Fruit fly (Drosophila melanogaster) S2 (cell line): Measurements from ENCODE around the gene GlcAT-S.

Experiments
- CG8478 ChIP-seq: fragments of >200 bp; optimal IDR thresholded peaks from 2 replicates; lab custom pipeline; 2018
- CTCF ChIP-seq, 2 experiments: fragments of >200 bp; optimal IDR thresholded peaks; 2 replicates each; lab custom pipeline; 2018

dm6 chr2L:9584098-9584703 lies 32.1 kb upstream of the GlcAT-S start:
- TF ChIP-seq CTCF (optimal IDR thresholded peaks at IDR 0.05; lab: Kevin White, UChicago) (no peak), CG8478 (lab: Kevin White, UChicago) (no peak)
